Fruit fly (Drosophila melanogaster) whole organism: Measurements from ENCODE around the gene CG33489.

ENCODE experiments used
- CG8478 ChIP-seq: fragments of >200 bp; optimal IDR thresholded peaks from 2 replicates; lab custom pipeline; 2018; ENCODE audit warnings: inconsistent platforms
- Dll ChIP-seq: fragments of >200 bp; optimal IDR thresholded peaks from 2 replicates; lab custom pipeline; 2017
- pan ChIP-seq: fragments of >200 bp; optimal IDR thresholded peaks from 2 replicates; lab custom pipeline; 2017
- psq ChIP-seq: fragments of >200 bp; optimal IDR thresholded peaks from 2 replicates; lab custom pipeline; 2017

DNA sequence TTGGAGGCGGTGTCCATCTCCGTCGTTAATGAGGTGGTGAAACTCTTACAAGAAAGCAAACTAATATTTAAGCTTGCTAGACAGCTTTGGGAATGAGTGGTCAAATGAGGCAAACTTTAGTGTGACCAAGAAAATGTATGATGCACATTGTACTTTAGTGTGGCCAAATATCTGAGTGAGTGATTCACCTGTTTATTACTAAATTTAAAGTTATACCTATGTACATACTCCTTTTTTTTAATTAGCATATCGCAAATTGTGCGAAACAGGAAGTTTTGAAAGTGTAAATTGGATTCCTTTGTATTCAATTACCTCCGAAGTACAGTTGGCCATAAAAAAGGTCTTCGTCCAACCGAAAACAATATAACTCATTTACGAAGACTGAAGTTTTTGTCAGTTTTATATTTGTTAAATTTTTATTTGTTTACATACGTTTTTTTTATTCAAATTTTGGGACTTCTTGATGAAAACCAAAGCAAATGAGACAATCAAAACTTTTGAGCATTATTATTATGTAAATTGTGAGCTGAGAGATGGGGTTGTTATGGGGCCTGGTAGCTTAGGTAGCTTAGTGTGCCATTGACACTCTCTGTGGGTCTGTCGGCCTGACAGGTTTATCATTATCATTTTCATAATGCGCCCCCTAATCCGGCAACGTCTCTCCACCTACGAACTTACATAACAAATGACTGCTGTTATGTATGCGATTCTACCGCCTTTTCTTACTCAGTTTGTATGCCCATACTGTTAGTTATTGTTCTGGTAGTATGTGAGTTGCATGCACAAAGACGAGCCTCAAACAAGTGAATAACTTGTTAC lies 37.1 kb downstream of the CG33489 start:
- TF ChIP-seq Dll (lab: Kevin White, UChicago) (no peak), psq (lab: Kevin White, UChicago) (no peak), pan (lab: Kevin White, UChicago) (no peak), CG8478 (no peak)
